Worm (Caenorhabditis elegans): ENCODE measurements around the gene F43B10.1.

F43B10.1 gene

ce11 chrX:16590803-16591202, 71.8 kb downstream of the F43B10.1 start (continued):
- TF ChIP-seq zim-3 (tag; optimal IDR thresholded peaks at IDR 0.05) (peak; percentile 76), ama-1 (optimal IDR thresholded peaks at IDR 0.05) (no peak), ama-1 (GFP tag; optimal IDR thresholded peaks at IDR 0.05) (peak; percentile 14 to 90), dox-1 (GFP tag; IDR thresholded peaks at IDR 0.05) (peak; percentile 73), Y56A3A.18 (GFP tag; IDR thresholded peaks at IDR 0.05) (peak; percentile 65; the same call in 1 of the 2 replicates), B0261.1 (tag; optimal IDR thresholded peaks at IDR 0.05) (peak; percentile 92), madf-6 (GFP tag; IDR thresholded peaks at IDR 0.05) (peak; percentile 68), rcor-1 (GFP tag; IDR thresholded peaks at IDR 0.05) (peak; percentile 72), gei-17 (GFP tag; optimal IDR thresholded peaks at IDR 0.05) (peak; percentile 48), nhr-120 (GFP tag; IDR thresholded peaks at IDR 0.05) (no peak), repo-1 (tag; optimal IDR thresholded peaks at IDR 0.05) (peak; percentile 42), lin-54 (GFP tag; optimal IDR thresholded peaks at IDR 0.05) (peak; percentile 59), F33H1.4 (GFP tag; IDR thresholded peaks at IDR 0.05) (no peak), ZK185.1 (tag; optimal IDR thresholded peaks at IDR 0.05; ENCODE audit: poor library complexity, severe bottlenecking) (peak; percentile 79), hmg-1.2 (GFP tag; IDR thresholded peaks at IDR 0.05) (peak; percentile 84), hlh-12 (tag; optimal IDR thresholded peaks at IDR 0.05) (peak; percentile 19), hmg-20 (GFP tag; IDR thresholded peaks at IDR 0.05) (peak; percentile 77; the same call in 1 of the 2 replicates), madf-10 (tag; optimal IDR thresholded peaks at IDR 0.05) (peak; percentile 78), nfyb-1 (GFP tag; IDR thresholded peaks at IDR 0.05) (peak; percentile 83; the same call in 1 of the 2 replicates), rec-8 (tag; optimal IDR thresholded peaks at IDR 0.05) (peak; percentile 57 to 69), zfh-2 (GFP tag; conservative IDR thresholded peaks at IDR 0.05) (no peak), akir-1 (GFP tag; optimal IDR thresholded peaks at IDR 0.05) (peak; percentile 23), lsy-27 (tag; optimal IDR thresholded peaks at IDR 0.05; ENCODE audit: borderline replicate concordance, insufficient read depth) (peak; percentile 53), dpl-1 (GFP tag; optimal IDR thresholded peaks at IDR 0.05) (no peak), ztf-26 (tag; optimal IDR thresholded peaks at IDR 0.05) (peak; percentile 45), let-526 (GFP tag; IDR thresholded peaks at IDR 0.05) (peak; percentile 60; the same call in 1 of the 2 replicates), egrh-3 (GFP tag; IDR thresholded peaks at IDR 0.05) (0 out of 2 replicates have a peak, but pooled peaks have one; percentile 23), unc-130 (GFP tag; optimal IDR thresholded peaks at IDR 0.05) (peak; percentile 39), ztf-3 (GFP tag; optimal IDR thresholded peaks at IDR 0.05) (peak; percentile 31), K11D2.4 (GFP tag; IDR thresholded peaks at IDR 0.05) (0 out of 2 replicates have a peak, but pooled peaks have one; percentile 47), nfya-1 (tag; optimal IDR thresholded peaks at IDR 0.05; ENCODE audit: borderline replicate concordance, insufficient read depth) (no peak), lin-35 (GFP tag; optimal IDR thresholded peaks at IDR 0.05) (peak in 1 of 3 experiments; percentile 74), pha-4 (tag; optimal IDR thresholded peaks at IDR 0.05) (no peak), snpc-1.1 (tag; optimal IDR thresholded peaks at IDR 0.05; ENCODE audit: insufficient read depth) (peak; percentile 58), K12H6.12 (tag; optimal IDR thresholded peaks at IDR 0.05) (peak; percentile 28), B0019.2 (GFP tag; conservative IDR thresholded peaks at IDR 0.05) (no peak), somi-1 (GFP tag; optimal IDR thresholded peaks at IDR 0.05) (peak; percentile 65), ceh-79 (tag; optimal IDR thresholded peaks at IDR 0.05) (peak; percentile 16), T07F8.4 (tag; optimal IDR thresholded peaks at IDR 0.05) (peak; percentile 79), sptf-2 (GFP tag; optimal IDR thresholded peaks at IDR 0.05) (no peak), T26A5.8 (tag; optimal IDR thresholded peaks at IDR 0.05) (peak; percentile 74), Y53F4B.3 (GFP tag; IDR thresholded peaks at IDR 0.05) (peak; percentile 54; the same call in 1 of the 2 replicates), attf-3 (GFP tag; conservative IDR thresholded peaks at IDR 0.05) (peak; percentile 51; the same call in 1 of the 2 replicates), mes-4 (tag; optimal IDR thresholded peaks at IDR 0.05) (peak; percentile 50), sea-2 (GFP tag; IDR thresholded peaks at IDR 0.05) (no peak), fkh-3 (tag; optimal IDR thresholded peaks at IDR 0.05) (no peak), lin-26 (GFP tag; IDR thresholded peaks at IDR 0.05) (peak; percentile 84), ztf-22 (GFP tag; optimal IDR thresholded peaks at IDR 0.05) (peak; percentile 50)

All from whole organism, young adult.